Fruit fly (Drosophila melanogaster): ENCODE data around the gene CG3397.

CG3397 gene

DNA sequence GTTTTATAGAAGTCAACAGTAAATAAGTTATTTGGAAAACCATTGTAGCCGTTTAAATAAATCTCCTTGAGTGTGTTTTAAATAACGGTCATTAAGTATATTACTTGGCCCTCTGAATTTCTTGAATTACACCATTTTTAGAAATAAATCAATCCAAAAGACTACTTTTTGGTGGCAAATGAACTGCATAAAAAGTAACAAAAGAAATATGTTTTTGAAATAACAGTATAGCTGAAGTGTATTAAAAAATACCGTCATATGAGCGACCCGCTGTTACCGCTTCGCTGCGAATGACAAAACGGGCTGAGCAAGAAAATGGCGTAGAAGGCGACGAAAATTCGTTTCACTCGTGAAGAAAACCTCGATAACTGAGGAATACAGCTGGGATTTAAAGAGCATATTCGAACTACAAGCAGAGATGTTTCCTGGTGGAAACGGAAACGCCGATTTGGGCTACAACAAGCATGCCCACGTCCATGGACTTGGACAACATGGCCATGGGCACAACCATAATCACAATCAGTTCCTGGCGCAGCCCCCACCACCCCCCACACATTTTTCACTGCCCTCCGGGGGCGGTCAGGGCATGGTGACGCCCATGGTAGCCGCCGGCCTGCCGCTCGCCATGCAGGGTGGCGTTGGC, 34.8 kb downstream of the CG3397 start, which contains the start of gene CG31211 (continued):
- TF ChIP-seq CG6689 (GFP tag; IDR thresholded peaks at IDR 0.05), result no peak
- TF ChIP-seq Chrac-16 (GFP tag; optimal IDR thresholded peaks at IDR 0.05), result no peak
- no peak for TF ChIP-seq CG7357 (GFP tag; IDR thresholded peaks at IDR 0.05)
- no peak for TF ChIP-seq C15 (GFP tag; IDR thresholded peaks at IDR 0.05)
- no peak for TF ChIP-seq CG10543 (GFP tag; optimal IDR thresholded peaks at IDR 0.05)
- peak; percentile 10 for TF ChIP-seq CG30403 (GFP tag; optimal IDR thresholded peaks at IDR 0.05)
- no peak for TF ChIP-seq unc-4 (GFP tag; IDR thresholded peaks at IDR 0.05; ENCODE audit: partially characterized antibody)
- TF ChIP-seq CG3281 (GFP tag; optimal IDR thresholded peaks at IDR 0.05), result peak; percentile 50
- TF ChIP-seq Mes4 (GFP tag; optimal IDR thresholded peaks at IDR 0.05), result no peak
- no peak for TF ChIP-seq danr (GFP tag; IDR thresholded peaks at IDR 0.05)
- no peak for TF ChIP-seq Camta (GFP tag; optimal IDR thresholded peaks at IDR 0.05)
- TF ChIP-seq CG17361 (GFP tag; IDR thresholded peaks at IDR 0.05), result no peak
- no peak for TF ChIP-seq disco-r (GFP tag; optimal IDR thresholded peaks at IDR 0.05)
- TF ChIP-seq Aef1 (GFP tag; IDR thresholded peaks at IDR 0.05), result no peak
- peak; percentile 29 for TF ChIP-seq CG4424 (GFP tag; optimal IDR thresholded peaks at IDR 0.05)
- TF ChIP-seq CG4328 (GFP tag; optimal IDR thresholded peaks at IDR 0.05), result no peak
- no peak for TF ChIP-seq CG17912 (GFP tag; optimal IDR thresholded peaks at IDR 0.05)
- no peak for TF ChIP-seq lab (GFP tag; optimal IDR thresholded peaks at IDR 0.05)
- TF ChIP-seq CG34422 (GFP tag; IDR thresholded peaks at IDR 0.05), result no peak
- TF ChIP-seq zfh1 (GFP tag; IDR thresholded peaks at IDR 0.05), result no peak
- TF ChIP-seq stwl (tag; optimal IDR thresholded peaks at IDR 0.05), result no peak
- TF ChIP-seq ash1 (GFP tag; optimal IDR thresholded peaks at IDR 0.05), result no peak
- no peak for TF ChIP-seq eve (GFP tag; optimal IDR thresholded peaks at IDR 0.05)
- TF ChIP-seq CG15011 (GFP tag; optimal IDR thresholded peaks at IDR 0.05), result no peak
- TF ChIP-seq HLH54F (GFP tag; optimal IDR thresholded peaks at IDR 0.05), result no peak
- TF ChIP-seq Lim3 (GFP tag; IDR thresholded peaks at IDR 0.05), result no peak
- TF ChIP-seq Doc2 (GFP tag; IDR thresholded peaks at IDR 0.05), result no peak
- TF ChIP-seq CG6272 (GFP tag; IDR thresholded peaks at IDR 0.05), result no peak
- TF ChIP-seq Poxn (GFP tag; IDR thresholded peaks at IDR 0.05), result no peak
- no peak for TF ChIP-seq oc (tag; optimal IDR thresholded peaks at IDR 0.05)
- TF ChIP-seq CG17568 (GFP tag; optimal IDR thresholded peaks at IDR 0.05), result no peak
- peak; percentile 8 for TF ChIP-seq ftz-f1 (GFP tag; optimal IDR thresholded peaks at IDR 0.05)
- no peak for TF ChIP-seq CG18764 (GFP tag; optimal IDR thresholded peaks at IDR 0.05)
- TF ChIP-seq Sox100B (GFP tag; optimal IDR thresholded peaks at IDR 0.05), result no peak
- TF ChIP-seq CkIIα-i1 (GFP tag; IDR thresholded peaks at IDR 0.05), result no peak
- TF ChIP-seq NC2α (GFP tag; optimal IDR thresholded peaks at IDR 0.05), result no peak
- TF ChIP-seq CG8478 (optimal IDR thresholded peaks at IDR 0.05), result no peak
- no peak for TF ChIP-seq CG2129 (GFP tag; IDR thresholded peaks at IDR 0.05; ENCODE audit: partially characterized antibody)
- no peak for TF ChIP-seq CG9437 (GFP tag; optimal IDR thresholded peaks at IDR 0.05)
- TF ChIP-seq B-H1 (GFP tag; IDR thresholded peaks at IDR 0.05), result no peak
- no peak for TF ChIP-seq CG10959 (GFP tag; IDR thresholded peaks at IDR 0.05)
- peak; percentile 41 for TF ChIP-seq Ets97D (GFP tag; optimal IDR thresholded peaks at IDR 0.05)
- no peak for TF ChIP-seq esg (GFP tag; conservative IDR thresholded peaks at IDR 0.05)
- TF ChIP-seq CG3065 (GFP tag; optimal IDR thresholded peaks at IDR 0.05), result no peak
- peak; percentile 46 for TF ChIP-seq CG14710 (tag; optimal IDR thresholded peaks at IDR 0.05)
- no peak for TF ChIP-seq CG3838 (GFP tag; optimal IDR thresholded peaks at IDR 0.05)
- TF ChIP-seq Drgx (GFP tag; IDR thresholded peaks at IDR 0.05), result no peak
- TF ChIP-seq chinmo (GFP tag; IDR thresholded peaks at IDR 0.05; ENCODE audit: partially characterized antibody), result no peak
- no peak for TF ChIP-seq CG7786 (GFP tag; optimal IDR thresholded peaks at IDR 0.05)
- no peak for TF ChIP-seq otp (GFP tag; IDR thresholded peaks at IDR 0.05)
- TF ChIP-seq sug (tag; optimal IDR thresholded peaks at IDR 0.05), result no peak
- no peak for TF ChIP-seq CG6683 (GFP tag; optimal IDR thresholded peaks at IDR 0.05)
